Worm (Caenorhabditis elegans) whole organism, mixed stage, embryonic: Measurements from ENCODE around the gene F36H9.1.

Experiments used
- bed-3 ChIP-seq: fragments of 200-800 bp; sonication (Bioruptor generic); optimal IDR thresholded peaks from 3 replicates; lab custom pipeline; 2018; ENCODE audit warnings: mild to moderate bottlenecking, missing genetic modification characterization, moderate library complexity, missing compliant biosample characterization
- blmp-1 ChIP-seq: fragments of 150-350 bp; optimal IDR thresholded peaks from 2 replicates; lab custom pipeline; 2014; ENCODE audit warnings: missing biosample characterization, missing genetic modification characterization
- ceh-43 ChIP-seq: fragments of 200-800 bp; sonication (Bioruptor generic); optimal IDR thresholded peaks from 2 replicates; lab custom pipeline; 2018; ENCODE audit warnings: mild to moderate bottlenecking, missing genetic modification characterization, moderate library complexity, missing compliant biosample characterization
- ceh-83 ChIP-seq: fragments of 200-800 bp; sonication (Bioruptor generic); optimal IDR thresholded peaks from 2 replicates; lab custom pipeline; 2018; ENCODE audit warnings: mild to moderate bottlenecking, missing genetic modification characterization, missing compliant biosample characterization
- cnd-1 ChIP-seq: fragments of 200-800 bp; sonication (Bioruptor generic); optimal IDR thresholded peaks from 2 replicates; lab custom pipeline; 2018; ENCODE audit warnings: mild to moderate bottlenecking, missing genetic modification characterization, missing compliant biosample characterization
- drap-1 ChIP-seq: fragments of 200-800 bp; sonication (Bioruptor generic); optimal IDR thresholded peaks from 3 replicates; lab custom pipeline; 2018; ENCODE audit warnings: mild to moderate bottlenecking, missing genetic modification characterization, missing compliant biosample characterization
- elt-1 ChIP-seq: sonication (generic microtip); optimal IDR thresholded peaks from 2 replicates; lab custom pipeline; 2017; ENCODE audit warnings: missing genetic modification characterization, mild to moderate bottlenecking, missing compliant biosample characterization, antibody characterized with exemption, moderate library complexity, borderline replicate concordance; ENCODE audit not compliant: insufficient read depth
- elt-3 ChIP-seq: fragments of 150-350 bp; optimal IDR thresholded peaks from 2 replicates; lab custom pipeline; 2014; ENCODE audit warnings: missing biosample characterization, missing genetic modification characterization
- lin-13 ChIP-seq: fragments of 150-350 bp; optimal IDR thresholded peaks from 2 replicates; lab custom pipeline; 2014; ENCODE audit warnings: missing biosample characterization, missing genetic modification characterization
- pha-4 ChIP-seq: fragments of 150-350 bp; optimal IDR thresholded peaks from 2 replicates; lab custom pipeline; 2018; ENCODE audit warnings: missing biosample characterization, missing genetic modification reagents, missing genetic modification characterization
- sem-2 ChIP-seq: fragments of 200-800 bp; sonication (Bioruptor generic); optimal IDR thresholded peaks from 2 replicates; lab custom pipeline; 2018; ENCODE audit warnings: mild to moderate bottlenecking, missing genetic modification characterization, missing compliant biosample characterization
- snpc-4 ChIP-seq: fragments of 150-350 bp; optimal IDR thresholded peaks from 2 replicates; lab custom pipeline; 2014; ENCODE audit warnings: missing biosample characterization, missing genetic modification characterization
- unc-39 ChIP-seq: fragments of 150-350 bp; optimal IDR thresholded peaks from 2 replicates; lab custom pipeline; 2014; ENCODE audit warnings: missing biosample characterization, missing genetic modification characterization
- unc-62 ChIP-seq: fragments of 150-350 bp; optimal IDR thresholded peaks from 2 replicates; lab custom pipeline; 2014; ENCODE audit warnings: missing biosample characterization, missing genetic modification reagents, missing genetic modification characterization
- zip-8 ChIP-seq: fragments of 150-350 bp; optimal IDR thresholded peaks from 2 replicates; lab custom pipeline; 2014; ENCODE audit warnings: missing biosample characterization, missing genetic modification characterization
- ztf-11 ChIP-seq: fragments of 150-350 bp; optimal IDR thresholded peaks from 2 replicates; lab custom pipeline; 2014; ENCODE audit warnings: missing biosample characterization, missing genetic modification characterization

Gene F36H9.1

ce11 chrV:1841744-1842143, 47.4 kb downstream of the F36H9.1 start, which contains the start of gene T10B5.8:
Gene T10B5.8, plus strand, starts transcription at chrV:1842044.
- TF ChIP-seq zip-8 (tag; lab: Kevin White, UChicago) = no peak
- TF ChIP-seq drap-1 (GFP tag; lab: Kevin White, UChicago) = no peak
- TF ChIP-seq snpc-4 (tag; lab: Kevin White, UChicago) = no peak
- TF ChIP-seq lin-13 = no peak
- TF ChIP-seq blmp-1 (tag; lab: Kevin White, UChicago) = no peak
- TF ChIP-seq ztf-11 (tag; lab: Kevin White, UChicago) = no peak
- no peak for TF ChIP-seq elt-1
- no peak for TF ChIP-seq cnd-1
- TF ChIP-seq elt-3 = no peak
- no peak for TF ChIP-seq ceh-83 (GFP tag; lab: Kevin White, UChicago)

DNA sequence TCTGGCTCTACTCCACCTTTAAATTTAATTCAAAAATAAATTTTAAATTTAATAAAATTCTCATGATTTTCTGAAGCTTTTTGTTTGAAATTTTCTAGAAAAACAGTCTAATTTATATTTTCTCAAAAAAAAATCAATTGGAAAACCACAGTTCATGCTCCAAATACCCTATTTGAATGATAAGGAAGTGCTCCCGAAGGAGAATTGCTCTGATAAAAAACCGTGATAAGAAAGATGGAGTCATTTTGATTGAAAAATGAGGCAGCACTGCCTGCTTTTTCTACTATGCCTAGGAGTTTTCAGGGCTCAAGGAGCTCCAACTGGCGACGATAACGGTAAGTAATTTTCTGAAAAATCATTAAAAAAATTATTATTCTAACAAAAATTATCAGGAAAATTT, 51.7 kb downstream of the F36H9.1 start, which contains the start of gene T10B5.7:
T10B5.7 (plus strand) TSS at position 225 of the 400 bp plus-strand sequence.
- TF ChIP-seq cnd-1 (no peak), bed-3 (GFP tag; lab: Kevin White, UChicago) (no peak), zip-8 (tag; lab: Kevin White, UChicago) (no peak), pha-4 (tag; lab: Kevin White, UChicago) (no peak), sem-2 (GFP tag; lab: Kevin White, UChicago) (no peak), ceh-83 (GFP tag; lab: Kevin White, UChicago) (no peak), ceh-43 (GFP tag; lab: Kevin White, UChicago) (no peak), unc-62 (GFP tag; lab: Kevin White, UChicago) (no peak), ztf-11 (tag; lab: Kevin White, UChicago) (no peak), unc-39 (tag; lab: Kevin White, UChicago) (no peak), snpc-4 (tag; lab: Kevin White, UChicago) (no peak)
